Worm (Caenorhabditis elegans) whole organism, late embryonic: ENCODE measurements around the gene Y54G11A.14.
"Not testable (repeated sequence)": the region's sequence is repeated elsewhere in the genome, so short reads cannot be mapped to it uniquely, and the experiment has no call there.

Experiments used
- C08G9.2 ChIP-seq: sonication (generic microtip); optimal IDR thresholded peaks from 2 replicates; lab custom pipeline; 2016; ENCODE audit warnings: mild to moderate bottlenecking, missing genetic modification characterization, moderate library complexity, missing compliant biosample characterization
- C38D4.7 ChIP-seq: fragments of 200-800 bp; sonication (Bioruptor generic); optimal IDR thresholded peaks from 2 replicates; lab custom pipeline; 2018; ENCODE audit warnings: mild to moderate bottlenecking, missing genetic modification characterization, moderate library complexity, missing compliant biosample characterization
- F13H6.1 ChIP-seq: sonication (generic microtip); optimal IDR thresholded peaks from 2 replicates; lab custom pipeline; 2016; ENCODE audit warnings: missing genetic modification characterization, missing compliant biosample characterization
- ama-1 ChIP-seq: fragments of 150-350 bp; optimal IDR thresholded peaks from 2 replicates; lab custom pipeline; 2014
- ceh-14 ChIP-seq: sonication (generic microtip); optimal IDR thresholded peaks from 2 replicates; lab custom pipeline; 2016; ENCODE audit warnings: missing genotype, missing genetic modification characterization, missing compliant biosample characterization
- ceh-30 ChIP-seq: fragments of 150-350 bp; optimal IDR thresholded peaks from 2 replicates; lab custom pipeline; 2014; ENCODE audit warnings: missing biosample characterization, missing genetic modification characterization
- ceh-31 ChIP-seq: sonication (generic microtip); optimal IDR thresholded peaks from 2 replicates; lab custom pipeline; 2016; ENCODE audit warnings: missing genetic modification characterization, missing compliant biosample characterization
- ceh-34 ChIP-seq: sonication (generic microtip); optimal IDR thresholded peaks from 2 replicates; lab custom pipeline; 2016; ENCODE audit warnings: mild to moderate bottlenecking, missing genetic modification characterization, missing compliant biosample characterization
- ceh-45 ChIP-seq: fragments of 200-800 bp; sonication (Bioruptor generic); IDR thresholded peaks from 2 replicates; pipeline ENCODE4 v1.3.6; 2022; ENCODE audit warnings: missing genetic modification reagents, missing genetic modification characterization, missing compliant biosample characterization
- ceh-48 ChIP-seq: sonication (generic microtip); optimal IDR thresholded peaks from 2 replicates; lab custom pipeline; 2016; ENCODE audit warnings: missing genetic modification characterization, inconsistent platforms, missing compliant biosample characterization
- ceh-9 ChIP-seq: sonication (generic microtip); optimal IDR thresholded peaks from 2 replicates; lab custom pipeline; 2016; ENCODE audit warnings: mild to moderate bottlenecking, missing genetic modification characterization, inconsistent platforms, missing compliant biosample characterization
- che-1 ChIP-seq: sonication (generic microtip); optimal IDR thresholded peaks from 2 replicates; lab custom pipeline; 2016; ENCODE audit warnings: mild to moderate bottlenecking, missing genetic modification characterization, missing compliant biosample characterization
- elt-2 ChIP-seq: sonication (generic microtip); optimal IDR thresholded peaks from 2 replicates; lab custom pipeline; 2016; ENCODE audit warnings: missing genetic modification reagents, missing genetic modification characterization, missing compliant biosample characterization
- eyg-1 ChIP-seq: sonication (generic microtip); optimal IDR thresholded peaks from 2 replicates; lab custom pipeline; 2016; ENCODE audit warnings: missing genotype, missing genetic modification characterization, missing compliant biosample characterization
- fax-1 ChIP-seq: sonication (generic microtip); optimal IDR thresholded peaks from 2 replicates; lab custom pipeline; 2016; ENCODE audit warnings: missing genotype, missing genetic modification characterization, missing compliant biosample characterization
- fkh-10 ChIP-seq: fragments of 150-350 bp; optimal IDR thresholded peaks from 2 replicates; lab custom pipeline; 2014; ENCODE audit warnings: missing biosample characterization, missing genetic modification reagents, missing genetic modification characterization
- fkh-6 ChIP-seq: sonication (generic microtip); optimal IDR thresholded peaks from 2 replicates; lab custom pipeline; 2016; ENCODE audit warnings: missing genetic modification characterization, missing compliant biosample characterization
- hlh-15 ChIP-seq: sonication (generic microtip); optimal IDR thresholded peaks from 2 replicates; lab custom pipeline; 2016; ENCODE audit warnings: missing genetic modification characterization, missing compliant biosample characterization
- hlh-30 ChIP-seq: sonication (generic microtip); optimal IDR thresholded peaks from 2 replicates; lab custom pipeline; 2017; ENCODE audit warnings: antibody characterized with exemption, missing genetic modification characterization, missing compliant biosample characterization; ENCODE audit not compliant: insufficient read depth
- madf-2 ChIP-seq: sonication (generic microtip); optimal IDR thresholded peaks from 2 replicates; lab custom pipeline; 2017; ENCODE audit warnings: missing genetic modification characterization, missing compliant biosample characterization
- nhr-232 ChIP-seq: sonication (generic microtip); optimal IDR thresholded peaks from 2 replicates; lab custom pipeline; 2016; ENCODE audit warnings: missing genetic modification characterization, missing compliant biosample characterization
- npax-4 ChIP-seq: sonication (generic microtip); optimal IDR thresholded peaks from 2 replicates; lab custom pipeline; 2016; ENCODE audit warnings: missing genetic modification characterization, missing compliant biosample characterization
- pat-9 ChIP-seq: fragments of 200-800 bp; sonication (Bioruptor generic); optimal IDR thresholded peaks from 2 replicates; lab custom pipeline; 2018; ENCODE audit warnings: mild to moderate bottlenecking, missing genetic modification characterization, moderate library complexity, missing compliant biosample characterization
- pha-2 ChIP-seq: sonication (generic microtip); optimal IDR thresholded peaks from 2 replicates; lab custom pipeline; 2017; ENCODE audit warnings: mild to moderate bottlenecking, missing genetic modification characterization, missing compliant biosample characterization
- pros-1 ChIP-seq: fragments of 150-350 bp; optimal IDR thresholded peaks from 2 replicates; lab custom pipeline; 2014; ENCODE audit warnings: missing biosample characterization, missing genetic modification reagents, missing genetic modification characterization
- rnt-1 ChIP-seq: sonication (generic microtip); optimal IDR thresholded peaks from 2 replicates; lab custom pipeline; 2016; ENCODE audit warnings: missing genetic modification characterization, missing compliant biosample characterization
- sox-4 ChIP-seq: sonication (generic microtip); optimal IDR thresholded peaks from 2 replicates; lab custom pipeline; 2017; ENCODE audit warnings: mild to moderate bottlenecking, missing genetic modification characterization, inconsistent platforms, missing compliant biosample characterization
- tbx-2 ChIP-seq: sonication (generic microtip); optimal IDR thresholded peaks from 2 replicates; lab custom pipeline; 2016; ENCODE audit warnings: missing genetic modification characterization, missing compliant biosample characterization
- tbx-7 ChIP-seq: sonication (generic microtip); optimal IDR thresholded peaks from 2 replicates; lab custom pipeline; 2016; ENCODE audit warnings: missing genotype, missing genetic modification characterization, missing compliant biosample characterization
- unc-42 ChIP-seq: sonication (generic microtip); optimal IDR thresholded peaks from 2 replicates; lab custom pipeline; 2016; ENCODE audit warnings: missing genotype, missing genetic modification characterization, missing compliant biosample characterization
- unc-55 ChIP-seq: sonication (generic microtip); optimal IDR thresholded peaks from 2 replicates; lab custom pipeline; 2017; ENCODE audit warnings: missing biosample characterization, missing genetic modification reagents, missing genetic modification characterization
- zip-5 ChIP-seq: sonication (generic microtip); optimal IDR thresholded peaks from 2 replicates; lab custom pipeline; 2016; ENCODE audit warnings: missing genetic modification characterization, missing compliant biosample characterization

Gene Y54G11A.14

ce11 chrII:14294390-14294789 is 23.6 kb upstream of the Y54G11A.14 start:
- TF ChIP-seq unc-55 (GFP tag; lab: Kevin White, UChicago), result no peak
- TF ChIP-seq ceh-31, result no peak
- TF ChIP-seq ama-1 (lab: Kevin White, UChicago), result no peak
- TF ChIP-seq che-1 (tag; lab: Kevin White, UChicago), result no peak
- no peak for TF ChIP-seq ceh-34 (tag; lab: Kevin White, UChicago)
- no peak for TF ChIP-seq C38D4.7 (GFP tag; lab: Kevin White, UChicago)
- TF ChIP-seq sox-4, result no peak
- no peak for TF ChIP-seq fkh-6 (tag; lab: Kevin White, UChicago)
- no peak for TF ChIP-seq ceh-9 (tag; lab: Kevin White, UChicago)
- no peak for TF ChIP-seq eyg-1 (tag; lab: Kevin White, UChicago)
- no peak for TF ChIP-seq hlh-30 (tag; lab: Kevin White, UChicago)
- no peak for TF ChIP-seq pha-2 (tag; lab: Kevin White, UChicago)
- TF ChIP-seq, all 69 proteins: peak for 0

ce11 chrII:14296320-14296719 is 21.6 kb upstream of the Y54G11A.14 start:
- TF ChIP-seq C08G9.2 (tag; lab: Kevin White, UChicago) (no peak), hlh-30 (tag; lab: Kevin White, UChicago) (peak; percentile 66), rnt-1 (tag; lab: Kevin White, UChicago) (no peak), pat-9 (tag; lab: Kevin White, UChicago) (no peak), tbx-2 (no peak)

- not testable (repeated sequence) for TF ChIP-seq hlh-15 (tag; lab: Kevin White, UChicago); fkh-10 (GFP tag; lab: Kevin White, UChicago); fax-1
Measured at ce11 chrII:14297050-14297449, 20.9 kb upstream of the Y54G11A.14 start, which contains the start of gene Y54G11A.7. Gene Y54G11A.7, plus strand, starts transcription at chrII:14297305.

ce11 chrII:14299254-14299759 is 18.7 kb upstream of the Y54G11A.14 start:
- TF ChIP-seq zip-5 (tag; lab: Kevin White, UChicago) (no peak), tbx-7 (no peak), npax-4 (tag; lab: Kevin White, UChicago) (no peak), elt-2 (tag; lab: Kevin White, UChicago) (no peak), madf-2 (tag; lab: Kevin White, UChicago) (no peak), nhr-232 (tag; lab: Kevin White, UChicago) (no peak), ceh-48 (tag; lab: Kevin White, UChicago) (no peak), unc-42 (tag; lab: Kevin White, UChicago) (no peak), ceh-14 (no peak)

- TF ChIP-seq F13H6.1 (tag; lab: Kevin White, UChicago); ceh-30 (tag; lab: Kevin White, UChicago); ceh-45 (GFP tag; lab: Robert Waterston, UW): not testable (repeated sequence)
Measured at ce11 chrII:14301927-14302326, 16.0 kb upstream of the Y54G11A.14 start, which contains the start of gene ctl-2. Gene ctl-2, minus strand, starts transcription at chrII:14302027.

ce11 chrII:14306160-14306559 is 11.8 kb upstream of the Y54G11A.14 start, which contains the start of gene ctl-1:
Gene ctl-1, minus strand, starts transcription at chrII:14306260.
- not testable (repeated sequence) for TF ChIP-seq pros-1; F13H6.1 (tag; lab: Kevin White, UChicago); zip-5 (tag; lab: Kevin White, UChicago)
- TF ChIP-seq, all 69 proteins: peak for 0; not testable (repeated sequence) for 69
